Fruit fly (Drosophila melanogaster) whole organism, embryonic: ENCODE results near the gene CG2685.

Source experiments
- CG10147 ChIP-seq: fragments of 200-800 bp; sonication (Bioruptor generic); optimal IDR thresholded peaks from 2 replicates; lab custom pipeline; 2019; ENCODE audit warnings: missing biosample characterization, mild to moderate bottlenecking, missing genetic modification characterization, moderate library complexity
- CG1024 ChIP-seq: fragments of 200-800 bp; sonication (Bioruptor generic); IDR thresholded peaks from 2 replicates; pipeline ENCODE4 v1.3.6; 2022; ENCODE audit warnings: missing biosample characterization, missing genetic modification characterization
- CG10431 ChIP-seq: fragments of 200-800 bp; sonication (Bioruptor generic); optimal IDR thresholded peaks from 3 replicates; lab custom pipeline; 2018; ENCODE audit warnings: missing biosample characterization, mild to moderate bottlenecking, missing genetic modification characterization
- CG13287 ChIP-seq: fragments of 200-800 bp; sonication (Bioruptor generic); IDR thresholded peaks from 2 replicates; pipeline ENCODE4 v1.3.6; 2022; ENCODE audit warnings: missing biosample characterization, missing genetic modification characterization; ENCODE audit not compliant: partially characterized antibody
- CG15514 ChIP-seq: fragments of 200-800 bp; sonication (Bioruptor generic); optimal IDR thresholded peaks from 3 replicates; lab custom pipeline; 2017; ENCODE audit warnings: missing biosample characterization, missing genetic modification characterization, mild to moderate bottlenecking, moderate library complexity, missing genetic modification reagents
- CG16813 ChIP-seq: fragments of 200-800 bp; sonication (Bioruptor generic); IDR thresholded peaks from 3 replicates; pipeline ENCODE4 v1.3.6; 2022; ENCODE audit warnings: missing biosample characterization, missing genetic modification characterization; ENCODE audit not compliant: partially characterized antibody
- CG2116 ChIP-seq: fragments of 200-800 bp; sonication (Bioruptor generic); optimal IDR thresholded peaks from 3 replicates; lab custom pipeline; 2018; ENCODE audit warnings: missing biosample characterization, mild to moderate bottlenecking, missing genetic modification characterization
- CG34224 ChIP-seq: fragments of 200-800 bp; sonication (Bioruptor generic); IDR thresholded peaks from 3 replicates; pipeline ENCODE4 v1.3.6; 2022; ENCODE audit warnings: missing biosample characterization, missing genetic modification characterization; ENCODE audit not compliant: partially characterized antibody
- CG5953 ChIP-seq: fragments of 200-800 bp; sonication (Bioruptor generic); IDR thresholded peaks from 2 replicates; pipeline ENCODE4 v1.3.6; 2022; ENCODE audit warnings: missing biosample characterization, missing genetic modification characterization
- CG6683 ChIP-seq: fragments of 200-800 bp; sonication (Bioruptor generic); optimal IDR thresholded peaks from 2 replicates; lab custom pipeline; 2017; ENCODE audit warnings: missing biosample characterization, mild to moderate bottlenecking, missing genetic modification characterization, missing genetic modification reagents
- CG6854 ChIP-seq: fragments of 200-800 bp; sonication (Bioruptor generic); optimal IDR thresholded peaks from 3 replicates; lab custom pipeline; 2017; ENCODE audit warnings: missing biosample characterization, mild to moderate bottlenecking, missing genetic modification characterization
- CG7786 ChIP-seq: fragments of 200-800 bp; sonication (Bioruptor generic); optimal IDR thresholded peaks from 2 replicates; lab custom pipeline; 2016; ENCODE audit warnings: missing biosample characterization, missing genetic modification characterization
- CG7963 ChIP-seq: fragments of 200-800 bp; sonication (Bioruptor generic); IDR thresholded peaks from 3 replicates; pipeline ENCODE4 v1.3.6; 2022; ENCODE audit warnings: missing biosample characterization, missing genetic modification characterization; ENCODE audit not compliant: partially characterized antibody
- CG9817 ChIP-seq: fragments of 200-800 bp; sonication (Bioruptor generic); optimal IDR thresholded peaks from 2 replicates; lab custom pipeline; 2018; ENCODE audit warnings: missing biosample characterization, mild to moderate bottlenecking, missing genetic modification characterization, moderate library complexity
- Dip2 ChIP-seq: fragments of 200-800 bp; sonication (Bioruptor generic); IDR thresholded peaks from 2 replicates; pipeline ENCODE4 v1.3.6; 2022; ENCODE audit warnings: missing biosample characterization, missing genetic modification characterization
- Dp ChIP-seq: fragments of 200-800 bp; sonication (Bioruptor generic); optimal IDR thresholded peaks from 2 replicates; lab custom pipeline; 2018; ENCODE audit warnings: missing biosample characterization, mild to moderate bottlenecking, missing genetic modification characterization, moderate library complexity
- E2f2 ChIP-seq: fragments of 200-800 bp; sonication (Bioruptor generic); IDR thresholded peaks from 2 replicates; pipeline ENCODE4 v1.3.6; 2022; ENCODE audit warnings: missing biosample characterization, missing genetic modification characterization
- HLH4C ChIP-seq: fragments of 200-800 bp; sonication (Bioruptor generic); IDR thresholded peaks from 3 replicates; pipeline ENCODE4 v1.3.6; 2022; ENCODE audit warnings: missing biosample characterization, missing genetic modification characterization; ENCODE audit not compliant: partially characterized antibody
- Mrtf ChIP-seq: fragments of 200-800 bp; sonication (Bioruptor generic); IDR thresholded peaks from 3 replicates; pipeline ENCODE4 v1.3.6; 2022; ENCODE audit warnings: missing biosample characterization, missing genetic modification characterization
- Nf-YA ChIP-seq: fragments of 200-800 bp; sonication (Bioruptor generic); IDR thresholded peaks from 2 replicates; pipeline ENCODE4 v1.3.6; 2022; ENCODE audit warnings: missing biosample characterization, missing genetic modification characterization
- Opbp ChIP-seq: fragments of 200-800 bp; sonication (Bioruptor generic); IDR thresholded peaks from 3 replicates; pipeline ENCODE4 v1.3.6; 2022; ENCODE audit warnings: missing biosample characterization, missing genetic modification characterization; ENCODE audit not compliant: partially characterized antibody
- Scr ChIP-seq: fragments of 200-800 bp; sonication (Bioruptor generic); IDR thresholded peaks from 2 replicates; pipeline ENCODE4 v1.3.6; 2022; ENCODE audit warnings: missing biosample characterization, missing genetic modification characterization; ENCODE audit not compliant: partially characterized antibody
- Sin3A ChIP-seq: fragments of >200 bp; optimal IDR thresholded peaks from 2 replicates; lab custom pipeline; 2018
- Sry-δ ChIP-seq: fragments of 200-800 bp; sonication (Bioruptor generic); optimal IDR thresholded peaks from 2 replicates; lab custom pipeline; 2016; ENCODE audit warnings: missing biosample characterization, missing genetic modification characterization
- Ssrp ChIP-seq: fragments of 200-800 bp; sonication (Bioruptor generic); optimal IDR thresholded peaks from 2 replicates; lab custom pipeline; 2018; ENCODE audit warnings: missing biosample characterization, mild to moderate bottlenecking, missing genetic modification characterization, moderate library complexity
- az2 ChIP-seq: fragments of 200-800 bp; sonication (Bioruptor generic); optimal IDR thresholded peaks from 3 replicates; lab custom pipeline; 2016; ENCODE audit warnings: missing biosample characterization, missing genetic modification characterization
- bbx ChIP-seq: fragments of 200-800 bp; sonication (Bioruptor generic); IDR thresholded peaks from 2 replicates; pipeline ENCODE4 v1.3.6; 2022; ENCODE audit warnings: missing biosample characterization, missing genetic modification characterization; ENCODE audit not compliant: partially characterized antibody
- bigmax ChIP-seq: fragments of 200-800 bp; sonication (Bioruptor generic); optimal IDR thresholded peaks from 2 replicates; lab custom pipeline; 2018; ENCODE audit warnings: missing biosample characterization, mild to moderate bottlenecking, missing genetic modification characterization
- cas ChIP-seq: fragments of 200-800 bp; sonication (Bioruptor generic); IDR thresholded peaks from 2 replicates; pipeline ENCODE4 v1.3.6; 2022; ENCODE audit warnings: missing biosample characterization, missing genetic modification characterization
- chinmo ChIP-seq: fragments of 200-800 bp; sonication (Bioruptor generic); IDR thresholded peaks from 4 replicates; pipeline ENCODE4 v1.3.6; 2022; ENCODE audit warnings: missing biosample characterization, missing genetic modification characterization; ENCODE audit not compliant: partially characterized antibody
- dati ChIP-seq: fragments of 200-800 bp; sonication (Bioruptor generic); IDR thresholded peaks from 2 replicates; pipeline ENCODE4 v1.3.6; 2022; ENCODE audit warnings: missing biosample characterization, missing genetic modification characterization
- gem ChIP-seq: fragments of 200-800 bp; sonication (Bioruptor generic); optimal IDR thresholded peaks from 2 replicates; lab custom pipeline; 2019; ENCODE audit warnings: missing biosample characterization, mild to moderate bottlenecking, missing genetic modification characterization, moderate library complexity
- hb ChIP-seq: fragments of 200-800 bp; sonication (Bioruptor generic); IDR thresholded peaks from 3 replicates; pipeline ENCODE4 v1.3.6; 2022; ENCODE audit warnings: missing biosample characterization, missing genetic modification characterization; ENCODE audit not compliant: partially characterized antibody
- hbn ChIP-seq: fragments of 200-800 bp; sonication (Bioruptor generic); IDR thresholded peaks from 2 replicates; pipeline ENCODE4 v1.3.6; 2022; ENCODE audit warnings: missing biosample characterization, missing genetic modification characterization; ENCODE audit not compliant: partially characterized antibody
- knrl ChIP-seq: fragments of 200-800 bp; sonication (Bioruptor generic); IDR thresholded peaks from 3 replicates; pipeline ENCODE4 v1.3.6; 2022; ENCODE audit warnings: missing biosample characterization, missing genetic modification characterization; ENCODE audit not compliant: partially characterized antibody
- mld ChIP-seq: fragments of 200-800 bp; sonication (Bioruptor generic); IDR thresholded peaks from 3 replicates; pipeline ENCODE4 v1.3.6; 2022; ENCODE audit warnings: missing biosample characterization, missing genetic modification characterization; ENCODE audit not compliant: partially characterized antibody
- nerfin-2 ChIP-seq: fragments of 200-800 bp; sonication (Bioruptor generic); IDR thresholded peaks from 2 replicates; pipeline ENCODE4 v1.3.6; 2022; ENCODE audit warnings: missing biosample characterization, missing genetic modification characterization; ENCODE audit not compliant: partially characterized antibody
- oc ChIP-seq: fragments of 200-800 bp; sonication (Bioruptor generic); optimal IDR thresholded peaks from 2 replicates; lab custom pipeline; 2018; ENCODE audit warnings: missing biosample characterization, mild to moderate bottlenecking, missing genetic modification characterization, moderate library complexity
- pho ChIP-seq: fragments of 200-800 bp; sonication (Bioruptor generic); optimal IDR thresholded peaks from 2 replicates; lab custom pipeline; 2016; ENCODE audit warnings: missing biosample characterization, missing genetic modification characterization
- salm ChIP-seq: fragments of 200-800 bp; sonication (Bioruptor generic); optimal IDR thresholded peaks from 2 replicates; lab custom pipeline; 2018; ENCODE audit warnings: missing biosample characterization, mild to moderate bottlenecking, missing genetic modification characterization
- sens ChIP-seq: fragments of 200-800 bp; sonication (Bioruptor generic); peaks from one replicate; lab custom pipeline; 2016; ENCODE audit warnings: missing biosample characterization, missing genetic modification characterization
- sim ChIP-seq: fragments of 200-800 bp; sonication (Bioruptor generic); IDR thresholded peaks from 2 replicates; pipeline ENCODE4 v1.3.6; 2022; ENCODE audit warnings: missing biosample characterization, missing genetic modification characterization
- sob ChIP-seq: fragments of 200-800 bp; sonication (Bioruptor generic); IDR thresholded peaks from 2 replicates; pipeline ENCODE4 v1.3.6; 2022; ENCODE audit warnings: missing biosample characterization, missing genetic modification characterization
- stwl ChIP-seq: fragments of 200-800 bp; sonication (Bioruptor generic); optimal IDR thresholded peaks from 3 replicates; lab custom pipeline; 2018; ENCODE audit warnings: missing biosample characterization, mild to moderate bottlenecking, missing genetic modification characterization, moderate library complexity
- toy ChIP-seq: fragments of 200-800 bp; sonication (Bioruptor generic); IDR thresholded peaks from 2 replicates; pipeline ENCODE4 v1.3.6; 2022; ENCODE audit warnings: missing biosample characterization, missing genetic modification characterization
- twi ChIP-seq: fragments of 200-800 bp; optimal IDR thresholded peaks from 2 replicates; lab custom pipeline; 2019; ENCODE audit warnings: missing biosample characterization, mild to moderate bottlenecking, missing genetic modification characterization, moderate library complexity
- zen2 ChIP-seq: fragments of 200-800 bp; sonication (Bioruptor generic); IDR thresholded peaks from 3 replicates; pipeline ENCODE4 v1.3.6; 2022; ENCODE audit warnings: missing biosample characterization, missing genetic modification characterization; ENCODE audit not compliant: partially characterized antibody

CG2685 gene

dm6 chrX:2698064-2698894, 15.5 kb downstream of the CG2685 start, which contains the start of the genes Spg7 and Lint-O (continued):
- TF ChIP-seq pho (GFP tag; lab: Kevin White, UChicago): no peak
- no peak for TF ChIP-seq salm (tag; lab: Kevin White, UChicago)
- TF ChIP-seq Sry-δ: peak; percentile 62
- TF ChIP-seq sob (GFP tag; lab: Robert Waterston, UW): no peak
- TF ChIP-seq CG7963: peak; percentile 74
- no peak for TF ChIP-seq twi (tag; lab: Kevin White, UChicago)
- TF ChIP-seq knrl (GFP tag; lab: Robert Waterston, UW): peak; percentile 65; the same call in 2 of the 3 replicates
- TF ChIP-seq cas (GFP tag; lab: Robert Waterston, UW): no peak
- peak; percentile 66 for TF ChIP-seq Dp
- no peak for TF ChIP-seq Ssrp (tag; lab: Kevin White, UChicago)
- peak; percentile 44; the same call in 1 of the 2 replicates for TF ChIP-seq hbn
- peak; percentile 59 for TF ChIP-seq zen2 (GFP tag; lab: Robert Waterston, UW)
- TF ChIP-seq Sin3A (lab: Kevin White, UChicago): peak; percentile 5
- no peak for TF ChIP-seq CG9817 (tag; lab: Kevin White, UChicago)
- TF ChIP-seq sens: peak; percentile 52
- TF ChIP-seq CG10147: no peak
- no peak for TF ChIP-seq CG6683 (GFP tag; lab: Kevin White, UChicago)
- TF ChIP-seq gem (tag; lab: Kevin White, UChicago): no peak
- TF ChIP-seq CG5953: no peak
- TF ChIP-seq oc (tag; lab: Kevin White, UChicago): no peak
- TF ChIP-seq az2 (GFP tag; lab: Kevin White, UChicago): no peak
- TF ChIP-seq stwl (tag; lab: Kevin White, UChicago): peak; percentile 19
- TF ChIP-seq CG2116: peak; percentile 63
- peak; percentile 74 for TF ChIP-seq CG16813 (GFP tag; lab: Robert Waterston, UW)
- no peak for TF ChIP-seq sim
- TF ChIP-seq toy (GFP tag; lab: Robert Waterston, UW): no peak
- no peak for TF ChIP-seq dati (GFP tag; lab: Robert Waterston, UW)
- TF ChIP-seq Opbp (GFP tag; lab: Robert Waterston, UW): peak; percentile 84
- peak; percentile 69 for TF ChIP-seq nerfin-2 (GFP tag; lab: Robert Waterston, UW)
- TF ChIP-seq bbx (GFP tag; lab: Robert Waterston, UW): peak; percentile 76
- TF ChIP-seq CG15514 (GFP tag; lab: Kevin White, UChicago): peak; percentile 45
- peak; percentile 70; the same call in 2 of the 3 replicates for TF ChIP-seq HLH4C (GFP tag; lab: Robert Waterston, UW)
- no peak for TF ChIP-seq CG10431 (GFP tag; lab: Kevin White, UChicago)
- 0 out of 4 replicates have a peak, but pooled peaks have one; percentile 63 for TF ChIP-seq chinmo (GFP tag; lab: Robert Waterston, UW)
- no peak for TF ChIP-seq Dip2
- peak; percentile 66; the same call in 2 of the 3 replicates for TF ChIP-seq hb (GFP tag; lab: Robert Waterston, UW)
- TF ChIP-seq CG1024: no peak
- 0 out of 3 replicates have a peak, but pooled peaks have one; percentile 34 for TF ChIP-seq mld (GFP tag; lab: Robert Waterston, UW)
- TF ChIP-seq Scr (GFP tag; lab: Robert Waterston, UW): peak; percentile 76
- peak; percentile 69 for TF ChIP-seq E2f2
- no peak for TF ChIP-seq Nf-YA (GFP tag; lab: Robert Waterston, UW)
- TF ChIP-seq CG7786 (GFP tag; lab: Kevin White, UChicago): no peak
- peak; percentile 77 for TF ChIP-seq CG13287 (GFP tag; lab: Robert Waterston, UW)
- TF ChIP-seq bigmax (GFP tag; lab: Kevin White, UChicago): no peak
- TF ChIP-seq CG6854: no peak
- TF ChIP-seq CG34224 (GFP tag; lab: Robert Waterston, UW): peak; percentile 83
- no peak for TF ChIP-seq Mrtf (GFP tag; lab: Robert Waterston, UW)
